Worm (Caenorhabditis elegans) whole organism, L2 larva: ENCODE results near the gene msp-19.
"Not testable (repeated sequence)": the region's sequence is repeated elsewhere in the genome, so short reads cannot be mapped to it uniquely, and the experiment has no call there.

Experiments
- R02D3.7 ChIP-seq: fragments of 150-350 bp; optimal IDR thresholded peaks from 2 replicates; lab custom pipeline; 2014; ENCODE audit warnings: missing biosample characterization, missing genetic modification characterization
- aly-2 ChIP-seq: fragments of 150-350 bp; optimal IDR thresholded peaks from 2 replicates; lab custom pipeline; 2014; ENCODE audit warnings: missing biosample characterization, missing genetic modification characterization
- fos-1 ChIP-seq: fragments of 150-350 bp; optimal IDR thresholded peaks from 2 replicates; lab custom pipeline; 2014; ENCODE audit warnings: missing biosample characterization, missing genetic modification characterization
- lin-13 ChIP-seq: fragments of 150-350 bp; optimal IDR thresholded peaks from 2 replicates; lab custom pipeline; 2014; ENCODE audit warnings: missing biosample characterization, missing genetic modification reagents, missing genetic modification characterization
- lin-39 ChIP-seq: fragments of 150-350 bp; optimal IDR thresholded peaks from 2 replicates; lab custom pipeline; 2014; ENCODE audit warnings: missing biosample characterization, missing genetic modification reagents, missing genetic modification characterization
- mdl-1 ChIP-seq, 2 experiments: fragments of 150-350 bp in 1 of 2; sonication (generic microtip) in 1 of 2; optimal IDR thresholded peaks; 2 replicates each; lab custom pipeline; 2017; ENCODE audit warnings: missing biosample characterization in 2 of 2, missing genetic modification characterization in 2 of 2
- nhr-6 ChIP-seq: fragments of 150-350 bp; optimal IDR thresholded peaks from 2 replicates; lab custom pipeline; 2014; ENCODE audit warnings: missing biosample characterization, missing genetic modification characterization
- snpc-4 ChIP-seq: fragments of 150-350 bp; optimal IDR thresholded peaks from 2 replicates; lab custom pipeline; 2014; ENCODE audit warnings: missing biosample characterization, missing genetic modification characterization
- ztf-1 ChIP-seq: fragments of 200-800 bp; sonication (Bioruptor generic); conservative IDR thresholded peaks from 2 replicates; pipeline ENCODE4 v1.3.6; 2022; ENCODE audit warnings: missing genetic modification characterization, missing compliant biosample characterization
- ztf-4 ChIP-seq: fragments of 150-350 bp; optimal IDR thresholded peaks from 2 replicates; lab custom pipeline; 2014; ENCODE audit warnings: missing biosample characterization, missing genetic modification characterization

ce11 chrIV:5254678-5255077, 5.7 kb upstream of the msp-19 start, which contains the start of gene F36H12.10:
- not testable (repeated sequence) for TF ChIP-seq aly-2 (tag; lab: Kevin White, UChicago); ztf-4 (tag; lab: Kevin White, UChicago); mdl-1 (tag; optimal IDR thresholded peaks at IDR 0.05; lab: Kevin White, UChicago); ztf-1 (GFP tag; lab: Robert Waterston, UW); nhr-6 (tag; lab: Kevin White, UChicago); fos-1 (tag; lab: Kevin White, UChicago); snpc-4 (tag; lab: Kevin White, UChicago); lin-39 (tag; lab: Kevin White, UChicago); lin-13 (GFP tag; lab: Kevin White, UChicago); R02D3.7 (tag; lab: Kevin White, UChicago)
